Fruit fly (Drosophila melanogaster): ENCODE data around the gene CG9471.

Gene CG9471

dm6 chr3R:9771519-9771972, at the start of gene CG9471:
Gene CG9471, minus strand, starts transcription at chr3R:9771542.
- TF ChIP-seq Sox14 (GFP tag; optimal IDR thresholded peaks at IDR 0.05) = peak; percentile 97
- TF ChIP-seq CG8319 (GFP tag; optimal IDR thresholded peaks at IDR 0.05) = peak; percentile 91
- TF ChIP-seq svp (GFP tag) = peak; percentile 99
- TF ChIP-seq CG6808 (GFP tag; optimal IDR thresholded peaks at IDR 0.05) = peak; percentile 87
- peak; percentile 98 for TF ChIP-seq vri (GFP tag; optimal IDR thresholded peaks at IDR 0.05)
- peak; percentile 96 for TF ChIP-seq CG15336 (GFP tag; IDR thresholded peaks at IDR 0.05)
- TF ChIP-seq eg (GFP tag; IDR thresholded peaks at IDR 0.05) = peak; percentile 97
- TF ChIP-seq Eip75B (GFP tag; optimal IDR thresholded peaks at IDR 0.05) = peak; percentile 95
- TF ChIP-seq CG6276 (GFP tag; optimal IDR thresholded peaks at IDR 0.05) = peak; percentile 90
- TF ChIP-seq CG11762 (GFP tag; optimal IDR thresholded peaks at IDR 0.05; ENCODE audit: insufficient read depth) = peak; percentile 94
- peak; percentile 90 for TF ChIP-seq CG1621 (tag; optimal IDR thresholded peaks at IDR 0.05)
- peak; percentile 96 for TF ChIP-seq cyc (GFP tag; optimal IDR thresholded peaks at IDR 0.05)
- TF ChIP-seq topi (GFP tag; optimal IDR thresholded peaks at IDR 0.05) = peak; percentile 99
- peak; percentile 90 for TF ChIP-seq CG11294 (GFP tag; IDR thresholded peaks at IDR 0.05)
- peak; percentile 82 for TF ChIP-seq spab (GFP tag; optimal IDR thresholded peaks at IDR 0.05)
- no peak for TF ChIP-seq CG4318 (GFP tag; optimal IDR thresholded peaks at IDR 0.05)
- TF ChIP-seq CG8119 (GFP tag; IDR thresholded peaks at IDR 0.05) = peak; percentile 95
- TF ChIP-seq CG10669 (GFP tag; optimal IDR thresholded peaks at IDR 0.05) = peak; percentile 91
- peak; percentile 96 for TF ChIP-seq lz (GFP tag; optimal IDR thresholded peaks at IDR 0.05)
- peak; percentile 76 to 91 for TF ChIP-seq salr (GFP tag; optimal IDR thresholded peaks at IDR 0.05)
- peak; percentile 97 for TF ChIP-seq CG6163 (GFP tag; IDR thresholded peaks at IDR 0.05)
- peak; percentile 83 for TF ChIP-seq fd85E (GFP tag; optimal IDR thresholded peaks at IDR 0.05)
- TF ChIP-seq CG3919 (GFP tag; optimal IDR thresholded peaks at IDR 0.05) = peak; percentile 96
- TF ChIP-seq CG7368 (GFP tag; optimal IDR thresholded peaks at IDR 0.05) = peak; percentile 94
- TF ChIP-seq fd59A (GFP tag; optimal IDR thresholded peaks at IDR 0.05) = peak; percentile 78
- peak; percentile 96 for TF ChIP-seq CG8632 (GFP tag; optimal IDR thresholded peaks at IDR 0.05)
- peak; percentile 91 for TF ChIP-seq Sox15 (GFP tag; optimal IDR thresholded peaks at IDR 0.05)
- TF ChIP-seq CG3032 (tag; optimal IDR thresholded peaks at IDR 0.05) = peak; percentile 89
- peak; percentile 31 for TF ChIP-seq Hr38 (GFP tag; optimal IDR thresholded peaks at IDR 0.05)
- TF ChIP-seq CG11902 (GFP tag; optimal IDR thresholded peaks at IDR 0.05) = peak; percentile 92
- peak; percentile 90 for TF ChIP-seq Ets96B (tag; optimal IDR thresholded peaks at IDR 0.05)
- peak; percentile 97 for TF ChIP-seq pdm3 (GFP tag; optimal IDR thresholded peaks at IDR 0.05)
- peak; percentile 96 for TF ChIP-seq CG6792 (GFP tag; optimal IDR thresholded peaks at IDR 0.05)
- TF ChIP-seq Gug (GFP tag; IDR thresholded peaks at IDR 0.05) = peak; percentile 91
- TF ChIP-seq CG31627 (GFP tag; optimal IDR thresholded peaks at IDR 0.05) = peak; percentile 97
- peak; percentile 80 for TF ChIP-seq CG9139 (GFP tag; optimal IDR thresholded peaks at IDR 0.05)
- peak; percentile 81 for TF ChIP-seq Blimp-1 (GFP tag; optimal IDR thresholded peaks at IDR 0.05)
- TF ChIP-seq CG32006 (GFP tag; optimal IDR thresholded peaks at IDR 0.05) = peak; percentile 90
- peak; percentile 94 for TF ChIP-seq Eip93F (GFP tag; optimal IDR thresholded peaks at IDR 0.05)
- peak; percentile 97 for TF ChIP-seq Hr39 (GFP tag; optimal IDR thresholded peaks at IDR 0.05)
- peak; percentile 97 for TF ChIP-seq OdsH (GFP tag; optimal IDR thresholded peaks at IDR 0.05)
- peak; percentile 96 for TF ChIP-seq acj6 (GFP tag; optimal IDR thresholded peaks at IDR 0.05)
- peak; percentile 96 for TF ChIP-seq Hr4 (GFP tag; optimal IDR thresholded peaks at IDR 0.05)
- TF ChIP-seq achi (GFP tag; optimal IDR thresholded peaks at IDR 0.05) = peak; percentile 95
- TF ChIP-seq Lpt (GFP tag; optimal IDR thresholded peaks at IDR 0.05) = peak; percentile 87
- TF ChIP-seq Eip78C (GFP tag) = peak; percentile 99
- peak; percentile 79 for TF ChIP-seq fkh (GFP tag; optimal IDR thresholded peaks at IDR 0.05)
- peak; percentile 97 for TF ChIP-seq Met (GFP tag; optimal IDR thresholded peaks at IDR 0.05)
- peak; percentile 81 to 89 for TF ChIP-seq ss (GFP tag; optimal IDR thresholded peaks at IDR 0.05)
- TF ChIP-seq Smox (GFP tag; optimal IDR thresholded peaks at IDR 0.05) = peak; percentile 96
- peak; percentile 97 for TF ChIP-seq Sox102F (GFP tag; optimal IDR thresholded peaks at IDR 0.05)
- peak; percentile 60 for TF ChIP-seq dac (GFP tag; optimal IDR thresholded peaks at IDR 0.05)

All from whole organism, prepupa.